Fruit fly (Drosophila melanogaster): Measurements from ENCODE around the gene Nup107.

Nup107 gene

dm6 chr2L:10735923-10736322 lies at the start of gene Nup107:
TSS of gene Nup107 (minus strand) at chr2L:10736071.
- TF ChIP-seq dsx (GFP tag; optimal IDR thresholded peaks at IDR 0.05; ENCODE audit: poor library complexity, severe bottlenecking): no peak
- peak; percentile 7 for TF ChIP-seq lz (GFP tag; optimal IDR thresholded peaks at IDR 0.05)
- TF ChIP-seq cyc (GFP tag; optimal IDR thresholded peaks at IDR 0.05): peak; percentile 10
- no peak for TF ChIP-seq CG1621 (tag; optimal IDR thresholded peaks at IDR 0.05)
- TF ChIP-seq Smox (GFP tag; optimal IDR thresholded peaks at IDR 0.05): no peak
- no peak for TF ChIP-seq pdm3 (GFP tag; optimal IDR thresholded peaks at IDR 0.05)
- TF ChIP-seq Lpt (GFP tag; optimal IDR thresholded peaks at IDR 0.05): no peak
- TF ChIP-seq ss (GFP tag; optimal IDR thresholded peaks at IDR 0.05): no peak
- no peak for TF ChIP-seq CG3919 (GFP tag; optimal IDR thresholded peaks at IDR 0.05)
- 0 out of 3 replicates have a peak, but pooled peaks have one; percentile 11 for TF ChIP-seq CG6163 (GFP tag; IDR thresholded peaks at IDR 0.05)
- no peak for TF ChIP-seq dac (GFP tag; optimal IDR thresholded peaks at IDR 0.05)
- TF ChIP-seq svp (GFP tag): no peak
- TF ChIP-seq Sox15 (GFP tag; optimal IDR thresholded peaks at IDR 0.05): no peak
- no peak for TF ChIP-seq CG11902 (GFP tag; optimal IDR thresholded peaks at IDR 0.05)
- no peak for TF ChIP-seq Ets21C (GFP tag; optimal IDR thresholded peaks at IDR 0.05)
- no peak for TF ChIP-seq Gug (GFP tag; IDR thresholded peaks at IDR 0.05)
- TF ChIP-seq Sox102F (GFP tag; optimal IDR thresholded peaks at IDR 0.05): no peak
- peak; percentile 52 for TF ChIP-seq Eip78C (GFP tag)
- no peak for TF ChIP-seq Eip93F (GFP tag; optimal IDR thresholded peaks at IDR 0.05)
- TF ChIP-seq CG10631 (GFP tag; optimal IDR thresholded peaks at IDR 0.05): no peak
- no peak for TF ChIP-seq CG10669 (GFP tag; optimal IDR thresholded peaks at IDR 0.05)
- TF ChIP-seq Hr4 (GFP tag; optimal IDR thresholded peaks at IDR 0.05): peak; percentile 11
- peak; percentile 19 for TF ChIP-seq CG3032 (tag; optimal IDR thresholded peaks at IDR 0.05)
- no peak for TF ChIP-seq fd85E (GFP tag; optimal IDR thresholded peaks at IDR 0.05)
- TF ChIP-seq vri (GFP tag; optimal IDR thresholded peaks at IDR 0.05): no peak
- peak; percentile 1 for TF ChIP-seq CG31627 (GFP tag; optimal IDR thresholded peaks at IDR 0.05)
- TF ChIP-seq CG16779 (tag; optimal IDR thresholded peaks at IDR 0.05): no peak
- TF ChIP-seq CG6854 (GFP tag; optimal IDR thresholded peaks at IDR 0.05): no peak
- no peak for TF ChIP-seq CG8119 (GFP tag; IDR thresholded peaks at IDR 0.05)

- TF ChIP-seq Blimp-1 (GFP tag; optimal IDR thresholded peaks at IDR 0.05) (peak; percentile 38), vri (GFP tag; optimal IDR thresholded peaks at IDR 0.05) (no peak)
These were observed 45.4 kb upstream of the Nup107 start for dm6 chr2L:10781252-10781651.

dm6 chr2L:10774041-10774440 lies 38.2 kb upstream of the Nup107 start:
- TF ChIP-seq eg (GFP tag; IDR thresholded peaks at IDR 0.05): 0 out of 3 replicates have a peak, but pooled peaks have one; percentile 12
- TF ChIP-seq CG3919 (GFP tag; optimal IDR thresholded peaks at IDR 0.05): peak; percentile 94
- TF ChIP-seq Sox15 (GFP tag; optimal IDR thresholded peaks at IDR 0.05): no peak
- TF ChIP-seq CG11902 (GFP tag; optimal IDR thresholded peaks at IDR 0.05): no peak

dm6 chr2L:10770568-10770967 lies 34.7 kb upstream of the Nup107 start, which contains the start of gene CG17127:
TSS of gene CG17127 (plus strand) at chr2L:10770868.
- TF ChIP-seq Lpt (GFP tag; optimal IDR thresholded peaks at IDR 0.05): no peak
- TF ChIP-seq CG10631 (GFP tag; optimal IDR thresholded peaks at IDR 0.05): no peak
- TF ChIP-seq net (GFP tag; optimal IDR thresholded peaks at IDR 0.05): no peak
- TF ChIP-seq Eip93F (GFP tag; optimal IDR thresholded peaks at IDR 0.05): no peak

- TF ChIP-seq cyc (GFP tag; optimal IDR thresholded peaks at IDR 0.05) (no peak), CG8319 (GFP tag; optimal IDR thresholded peaks at IDR 0.05) (no peak), CG9139 (GFP tag; optimal IDR thresholded peaks at IDR 0.05) (no peak), OdsH (GFP tag; optimal IDR thresholded peaks at IDR 0.05) (no peak), lz (GFP tag; optimal IDR thresholded peaks at IDR 0.05) (no peak), Lpt (GFP tag; optimal IDR thresholded peaks at IDR 0.05) (no peak), Sox14 (GFP tag; optimal IDR thresholded peaks at IDR 0.05) (no peak), ss (GFP tag; optimal IDR thresholded peaks at IDR 0.05) (no peak), achi (GFP tag; optimal IDR thresholded peaks at IDR 0.05) (no peak), Smox (GFP tag; optimal IDR thresholded peaks at IDR 0.05) (no peak), Hr39 (GFP tag; optimal IDR thresholded peaks at IDR 0.05) (no peak), dsx (GFP tag; optimal IDR thresholded peaks at IDR 0.05; ENCODE audit: poor library complexity, severe bottlenecking) (no peak), CG8632 (GFP tag; optimal IDR thresholded peaks at IDR 0.05) (no peak), CG6276 (GFP tag; optimal IDR thresholded peaks at IDR 0.05) (no peak), esn (GFP tag; optimal IDR thresholded peaks at IDR 0.05) (no peak), fd59A (GFP tag; optimal IDR thresholded peaks at IDR 0.05) (no peak)
These were observed 33.8 kb upstream of the Nup107 start, which contains the start of gene CG6724 for dm6 chr2L:10769708-10770107. TSS of gene CG6724 (minus strand) at chr2L:10769952.
